Worm (Caenorhabditis elegans) whole organism, young adult: ENCODE data around the gene ced-3.
A peak's percentile ranks its signal among the peaks of the same experiment; 100 is the strongest.

Source experiments
- B0035.1 ChIP-seq: sonication (generic microtip); optimal IDR thresholded peaks from 2 replicates; lab custom pipeline; 2016; ENCODE audit warnings: missing genetic modification characterization, mild to moderate bottlenecking, missing compliant biosample characterization, missing genotype, missing genetic modification reagents
- F10E7.11 ChIP-seq: sonication (generic microtip); optimal IDR thresholded peaks from 2 replicates; lab custom pipeline; 2017; ENCODE audit warnings: mild to moderate bottlenecking, missing genetic modification characterization, moderate library complexity, missing compliant biosample characterization
- F23B12.7 ChIP-seq: sonication (generic microtip); optimal IDR thresholded peaks from 2 replicates; lab custom pipeline; 2017; ENCODE audit warnings: missing genetic modification characterization, mild to moderate bottlenecking, missing compliant biosample characterization, antibody characterized with exemption, moderate library complexity; ENCODE audit not compliant: insufficient read depth
- F39B2.1 ChIP-seq: fragments of 200-800 bp; sonication (Bioruptor generic); IDR thresholded peaks from 2 replicates; pipeline ENCODE4 v1.3.6; 2022; ENCODE audit warnings: missing genetic modification reagents, missing genetic modification characterization, missing compliant biosample characterization
- F49E8.2 ChIP-seq: sonication (generic microtip); optimal IDR thresholded peaks from 3 replicates; lab custom pipeline; 2017; ENCODE audit warnings: missing genetic modification characterization, mild to moderate bottlenecking, missing compliant biosample characterization, antibody characterized with exemption, moderate library complexity; ENCODE audit not compliant: insufficient read depth
- F57A8.1 ChIP-seq: fragments of 200-800 bp; sonication (Bioruptor generic); optimal IDR thresholded peaks from 2 replicates; lab custom pipeline; 2018; ENCODE audit warnings: mild to moderate bottlenecking, missing genetic modification characterization, moderate library complexity, missing compliant biosample characterization
- T07F8.4 ChIP-seq: sonication (generic microtip); optimal IDR thresholded peaks from 2 replicates; lab custom pipeline; 2016; ENCODE audit warnings: mild to moderate bottlenecking, missing genetic modification characterization, moderate library complexity, missing compliant biosample characterization
- Y53G8AR.9 ChIP-seq: fragments of 200-800 bp; sonication (Bioruptor generic); conservative IDR thresholded peaks from 2 replicates; pipeline ENCODE4 v1.3.6; 2022; ENCODE audit warnings: missing genetic modification reagents, missing genetic modification characterization, missing compliant biosample characterization
- Y56A3A.18 ChIP-seq: fragments of 200-800 bp; sonication (Bioruptor generic); IDR thresholded peaks from 2 replicates; pipeline ENCODE4 v1.3.6; 2022; ENCODE audit warnings: missing genetic modification reagents, missing genetic modification characterization, missing compliant biosample characterization
- Y67H2A.10 ChIP-seq: fragments of 200-800 bp; sonication (Bioruptor generic); conservative IDR thresholded peaks from 2 replicates; pipeline ENCODE4 v1.3.6; 2022; ENCODE audit warnings: missing genetic modification reagents, missing genetic modification characterization, missing compliant biosample characterization
- Y79H2A.3 ChIP-seq: fragments of 200-800 bp; sonication (Bioruptor generic); conservative IDR thresholded peaks from 2 replicates; pipeline ENCODE4 v1.3.6; 2022; ENCODE audit warnings: missing genetic modification reagents, missing genetic modification characterization, missing compliant biosample characterization
- ZK185.1 ChIP-seq: sonication (generic microtip); optimal IDR thresholded peaks from 2 replicates; lab custom pipeline; 2016; ENCODE audit warnings: mild to moderate bottlenecking, missing genetic modification characterization, missing compliant biosample characterization; ENCODE audit not compliant: poor library complexity, severe bottlenecking
- aptf-3 ChIP-seq: fragments of 200-800 bp; sonication (Bioruptor generic); IDR thresholded peaks from 2 replicates; pipeline ENCODE4 v1.3.6; 2022; ENCODE audit warnings: missing genetic modification characterization, missing compliant biosample characterization
- atf-7 ChIP-seq: sonication (generic microtip); optimal IDR thresholded peaks from 2 replicates; lab custom pipeline; 2017; ENCODE audit warnings: mild to moderate bottlenecking, missing genetic modification characterization, missing compliant biosample characterization
- bed-2 ChIP-seq: fragments of 200-800 bp; sonication (Bioruptor generic); IDR thresholded peaks from 2 replicates; pipeline ENCODE4 v1.3.6; 2022; ENCODE audit warnings: missing genetic modification reagents, missing genetic modification characterization, missing compliant biosample characterization
- ceh-40 ChIP-seq: fragments of 200-800 bp; sonication (Bioruptor generic); IDR thresholded peaks from 2 replicates; pipeline ENCODE4 v1.3.6; 2022; ENCODE audit warnings: missing genetic modification characterization, missing compliant biosample characterization
- ceh-79 ChIP-seq: sonication (generic microtip); optimal IDR thresholded peaks from 2 replicates; lab custom pipeline; 2017; ENCODE audit warnings: mild to moderate bottlenecking, missing genetic modification characterization, missing compliant biosample characterization
- die-1 ChIP-seq: sonication (generic microtip); optimal IDR thresholded peaks from 2 replicates; lab custom pipeline; 2016; ENCODE audit warnings: missing genotype, mild to moderate bottlenecking, missing genetic modification characterization, missing compliant biosample characterization
- dox-1 ChIP-seq: fragments of 200-800 bp; sonication (Bioruptor generic); IDR thresholded peaks from 2 replicates; pipeline ENCODE4 v1.3.6; 2022; ENCODE audit warnings: missing genetic modification reagents, missing genetic modification characterization, missing compliant biosample characterization
- dpff-1 ChIP-seq: sonication (generic microtip); optimal IDR thresholded peaks from 2 replicates; lab custom pipeline; 2017; ENCODE audit warnings: mild to moderate bottlenecking, missing genetic modification characterization, missing compliant biosample characterization
- efl-1 ChIP-seq: fragments of 150-350 bp; optimal IDR thresholded peaks from 2 replicates; lab custom pipeline; 2014; ENCODE audit warnings: missing biosample characterization, missing genetic modification reagents, missing genetic modification characterization
- egl-44 ChIP-seq: fragments of 200-800 bp; sonication (Bioruptor generic); IDR thresholded peaks from 2 replicates; pipeline ENCODE4 v1.3.6; 2022; ENCODE audit warnings: missing genetic modification reagents, missing genetic modification characterization, missing compliant biosample characterization
- egrh-3 ChIP-seq: fragments of 200-800 bp; sonication (Bioruptor generic); IDR thresholded peaks from 2 replicates; pipeline ENCODE4 v1.3.6; 2022; ENCODE audit warnings: missing genetic modification reagents, missing genetic modification characterization, missing compliant biosample characterization
- ekl-4 ChIP-seq: fragments of 200-800 bp; sonication (Bioruptor generic); IDR thresholded peaks from 2 replicates; pipeline ENCODE4 v1.3.6; 2022; ENCODE audit warnings: missing genetic modification reagents, missing genetic modification characterization, missing compliant biosample characterization
- hlh-26 ChIP-seq: fragments of 200-800 bp; sonication (Bioruptor generic); conservative IDR thresholded peaks from 2 replicates; pipeline ENCODE4 v1.3.6; 2022; ENCODE audit warnings: missing genetic modification reagents, missing genetic modification characterization, missing compliant biosample characterization
- hrde-1 ChIP-seq: sonication (generic microtip); optimal IDR thresholded peaks from 2 replicates; lab custom pipeline; 2016; ENCODE audit warnings: missing genetic modification characterization, mild to moderate bottlenecking, missing compliant biosample characterization, moderate library complexity, missing genotype, missing genetic modification reagents, borderline replicate concordance
- lag-1 ChIP-seq: fragments of 200-800 bp; sonication (Bioruptor generic); IDR thresholded peaks from 2 replicates; pipeline ENCODE4 v1.3.6; 2022; ENCODE audit warnings: missing genetic modification reagents, missing genetic modification characterization, missing compliant biosample characterization
- lin-40 ChIP-seq: sonication (generic microtip); optimal IDR thresholded peaks from 2 replicates; lab custom pipeline; 2016; ENCODE audit warnings: missing genetic modification characterization, mild to moderate bottlenecking, missing compliant biosample characterization, missing genotype, missing genetic modification reagents
- lin-54 ChIP-seq: fragments of 200-800 bp; sonication (Bioruptor generic); optimal IDR thresholded peaks from 2 replicates; lab custom pipeline; 2018; ENCODE audit warnings: mild to moderate bottlenecking, missing genetic modification characterization, missing compliant biosample characterization
- lsy-27 ChIP-seq: sonication (generic microtip); optimal IDR thresholded peaks from 2 replicates; lab custom pipeline; 2017; ENCODE audit warnings: missing genetic modification characterization, mild to moderate bottlenecking, missing compliant biosample characterization, antibody characterized with exemption, missing genotype, borderline replicate concordance; ENCODE audit not compliant: insufficient read depth
- mes-4 ChIP-seq: sonication (generic microtip); optimal IDR thresholded peaks from 2 replicates; lab custom pipeline; 2016; ENCODE audit warnings: missing genotype, missing genetic modification characterization, missing compliant biosample characterization
- mxl-1 ChIP-seq: sonication (generic microtip); optimal IDR thresholded peaks from 2 replicates; lab custom pipeline; 2016; ENCODE audit warnings: missing genetic modification characterization, missing compliant biosample characterization
- nfya-2 ChIP-seq: fragments of 200-800 bp; sonication (Bioruptor generic); IDR thresholded peaks from 2 replicates; pipeline ENCODE4 v1.3.6; 2022; ENCODE audit warnings: missing genetic modification reagents, missing genetic modification characterization, missing compliant biosample characterization
- nhr-179 ChIP-seq: sonication (generic microtip); optimal IDR thresholded peaks from 2 replicates; lab custom pipeline; 2016; ENCODE audit warnings: mild to moderate bottlenecking, missing genetic modification characterization, missing compliant biosample characterization
- nhr-80 ChIP-seq: sonication (generic microtip); optimal IDR thresholded peaks from 2 replicates; lab custom pipeline; 2016; ENCODE audit warnings: missing genetic modification characterization, missing compliant biosample characterization
- pha-4 ChIP-seq: fragments of 150-350 bp; sonication (generic microtip); optimal IDR thresholded peaks from 2 replicates; lab custom pipeline; 2014; ENCODE audit warnings: missing biosample characterization, missing genetic modification reagents, missing genetic modification characterization
- rec-8 ChIP-seq, 2 experiments: sonication (generic microtip); optimal IDR thresholded peaks; 2 replicates each; lab custom pipeline; 2016; ENCODE audit warnings: mild to moderate bottlenecking in 2 of 2, missing genetic modification characterization in 2 of 2, missing genetic modification reagents in 2 of 2, missing genotype in 2 of 2, missing biosample characterization in 1 of 2, missing compliant biosample characterization in 1 of 2, moderate library complexity in 1 of 2
- repo-1 ChIP-seq: sonication (generic microtip); optimal IDR thresholded peaks from 2 replicates; lab custom pipeline; 2017; ENCODE audit warnings: mild to moderate bottlenecking, missing genetic modification characterization, missing compliant biosample characterization
- tbp1 ChIP-seq: fragments of 200-800 bp; sonication (Bioruptor generic); optimal IDR thresholded peaks from 2 replicates; lab custom pipeline; 2018; ENCODE audit warnings: mild to moderate bottlenecking, missing genetic modification characterization, missing compliant biosample characterization
- tlf-1 ChIP-seq: fragments of 200-800 bp; sonication (Bioruptor generic); optimal IDR thresholded peaks from 2 replicates; lab custom pipeline; 2018; ENCODE audit warnings: mild to moderate bottlenecking, missing genetic modification characterization, missing compliant biosample characterization
- zfh-2 ChIP-seq: fragments of 200-800 bp; sonication (Bioruptor generic); conservative IDR thresholded peaks from 2 replicates; pipeline ENCODE4 v1.3.6; 2022; ENCODE audit warnings: missing genetic modification reagents, missing genetic modification characterization, missing compliant biosample characterization
- zim-3 ChIP-seq: sonication (generic microtip); optimal IDR thresholded peaks from 2 replicates; lab custom pipeline; 2017; ENCODE audit warnings: mild to moderate bottlenecking, missing genetic modification characterization, moderate library complexity, missing compliant biosample characterization
- ztf-18 ChIP-seq: sonication (generic microtip); optimal IDR thresholded peaks from 2 replicates; lab custom pipeline; 2016; ENCODE audit warnings: missing genotype, mild to moderate bottlenecking, missing genetic modification characterization, missing compliant biosample characterization
- ztf-22 ChIP-seq: fragments of 200-800 bp; sonication (Bioruptor generic); optimal IDR thresholded peaks from 2 replicates; lab custom pipeline; 2018; ENCODE audit warnings: mild to moderate bottlenecking, missing genetic modification characterization, moderate library complexity, missing compliant biosample characterization
- ztf-26 ChIP-seq: sonication (generic microtip); optimal IDR thresholded peaks from 2 replicates; lab custom pipeline; 2017; ENCODE audit warnings: missing genetic modification characterization, missing compliant biosample characterization
- ztf-28 ChIP-seq: fragments of 200-800 bp; sonication (Bioruptor generic); IDR thresholded peaks from 2 replicates; pipeline ENCODE4 v1.3.6; 2022; ENCODE audit warnings: missing genetic modification reagents, missing genetic modification characterization, missing compliant biosample characterization

The ced-3 gene

DNA sequence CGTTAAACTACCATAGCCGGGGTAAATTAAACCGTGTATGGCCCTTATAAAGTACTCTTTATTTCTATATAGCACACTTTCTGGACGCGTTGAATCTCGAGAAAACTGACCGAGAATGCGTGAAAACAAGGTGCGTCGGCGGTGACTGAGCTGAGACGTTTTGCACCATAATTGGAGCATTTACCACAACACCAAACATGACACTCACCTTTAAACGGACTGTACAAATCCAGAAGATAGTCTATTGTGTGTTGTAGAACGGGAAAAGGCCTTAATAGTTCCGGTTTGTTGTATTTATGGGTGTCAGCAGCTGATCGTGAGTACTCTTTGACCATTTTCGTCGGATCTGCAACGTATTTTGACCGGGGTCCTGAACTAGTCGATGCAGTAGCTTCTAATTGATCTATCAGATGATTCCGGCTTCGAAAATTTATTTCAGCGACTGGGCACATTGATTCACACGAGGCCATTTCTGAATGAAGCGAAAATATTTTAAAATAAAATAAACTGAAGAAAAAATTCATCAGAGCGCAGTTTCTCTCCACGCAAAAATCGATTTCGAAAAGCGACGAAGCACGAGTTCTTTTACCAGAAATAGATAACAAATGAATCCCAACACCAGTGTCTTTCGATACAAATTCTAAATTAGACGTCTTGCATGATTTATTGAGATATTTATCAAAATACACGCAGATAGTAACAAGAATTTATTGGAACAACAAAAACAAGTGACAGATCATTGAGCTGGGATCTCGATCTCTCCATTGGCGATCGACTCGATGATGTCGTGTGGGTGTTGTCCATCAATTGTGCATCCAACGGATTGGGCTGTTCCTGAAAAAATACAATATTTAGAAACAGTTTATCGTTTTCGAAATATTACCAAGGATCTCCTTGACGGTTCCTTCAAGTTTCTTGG is 35.3 kb upstream of the ced-3 start, which contains the start of gene tag-115 (continued):
- no peak for TF ChIP-seq zfh-2 (GFP tag; lab: Robert Waterston, UW)
- peak; percentile 20 for TF ChIP-seq rec-8 (tag; optimal IDR thresholded peaks at IDR 0.05; lab: Kevin White, UChicago)
- peak; percentile 70 for TF ChIP-seq ekl-4 (GFP tag; lab: Robert Waterston, UW)
- TF ChIP-seq pha-4, result no peak
- peak; percentile 41 for TF ChIP-seq mxl-1 (tag; lab: Kevin White, UChicago)
- no peak for TF ChIP-seq nhr-80 (tag; lab: Kevin White, UChicago)
- TF ChIP-seq hrde-1 (tag; lab: Kevin White, UChicago), result peak; percentile 98
- TF ChIP-seq bed-2 (GFP tag; lab: Robert Waterston, UW), result no peak
- TF ChIP-seq ztf-28 (GFP tag; lab: Robert Waterston, UW), result no peak
- TF ChIP-seq F57A8.1 (GFP tag; lab: Kevin White, UChicago), result no peak
- TF ChIP-seq lag-1, result no peak
- TF ChIP-seq dox-1 (GFP tag; lab: Robert Waterston, UW), result peak; percentile 75
- TF ChIP-seq ztf-26 (tag; lab: Kevin White, UChicago), result no peak
- peak; percentile 16 for TF ChIP-seq ztf-18 (tag; lab: Kevin White, UChicago)
- TF ChIP-seq atf-7 (tag; lab: Kevin White, UChicago), result peak; percentile 22
- TF ChIP-seq nfya-2 (GFP tag; lab: Robert Waterston, UW), result no peak
- peak; percentile 93 for TF ChIP-seq F49E8.2 (tag; lab: Kevin White, UChicago)
- no peak for TF ChIP-seq Y67H2A.10 (GFP tag; lab: Robert Waterston, UW)
- TF ChIP-seq die-1, result peak; percentile 63
- TF ChIP-seq F10E7.11, result peak; percentile 19
- TF ChIP-seq tlf-1 (GFP tag; lab: Kevin White, UChicago), result peak; percentile 72
- no peak for TF ChIP-seq T07F8.4 (tag; lab: Kevin White, UChicago)
- TF ChIP-seq egrh-3, result no peak
- no peak for TF ChIP-seq egl-44
- TF ChIP-seq dpff-1 (tag; lab: Kevin White, UChicago), result no peak
- peak; percentile 65 for TF ChIP-seq repo-1 (tag; lab: Kevin White, UChicago)
- peak; percentile 69 for TF ChIP-seq tbp1 (GFP tag; lab: Kevin White, UChicago)
- TF ChIP-seq F39B2.1 (GFP tag; lab: Robert Waterston, UW), result peak; percentile 80; the same call in 1 of the 2 replicates
- TF ChIP-seq lsy-27, result no peak
- TF ChIP-seq efl-1 (GFP tag; lab: Kevin White, UChicago), result peak; percentile 6
- TF ChIP-seq nhr-179 (tag; lab: Kevin White, UChicago), result no peak
- peak; percentile 20 for TF ChIP-seq lin-40 (tag; lab: Kevin White, UChicago)
- no peak for TF ChIP-seq ceh-40
- no peak for TF ChIP-seq ztf-22 (GFP tag; lab: Kevin White, UChicago)
- TF ChIP-seq ceh-79 (tag; lab: Kevin White, UChicago), result no peak
- no peak for TF ChIP-seq hlh-26
- TF ChIP-seq Y56A3A.18 (GFP tag; lab: Robert Waterston, UW), result no peak
- TF ChIP-seq mes-4, result peak; percentile 49
- no peak for TF ChIP-seq aptf-3 (GFP tag; lab: Robert Waterston, UW)
- no peak for TF ChIP-seq B0035.1
- TF ChIP-seq Y79H2A.3, result no peak
- no peak for TF ChIP-seq zim-3 (tag; lab: Kevin White, UChicago)
- TF ChIP-seq F23B12.7 (tag; lab: Kevin White, UChicago), result peak; percentile 46
- TF ChIP-seq Y53G8AR.9 (GFP tag; lab: Robert Waterston, UW), result peak; percentile 53; the same call in 1 of the 2 replicates
- peak; percentile 60 for TF ChIP-seq ZK185.1 (tag; lab: Kevin White, UChicago)
- TF ChIP-seq lin-54 (GFP tag; lab: Kevin White, UChicago), result peak; percentile 92
